Worm (Caenorhabditis elegans) whole organism, L1 larva: ENCODE data around the gene M03C11.9.

ENCODE experiments used
- ces-1 ChIP-seq: fragments of 150-350 bp; optimal IDR thresholded peaks from 2 replicates; lab custom pipeline; 2014; ENCODE audit warnings: missing biosample characterization, missing genetic modification reagents, missing genetic modification characterization
- lin-15B ChIP-seq: fragments of 150-350 bp; sonication (generic microtip); optimal IDR thresholded peaks from 3 replicates; lab custom pipeline; 2014; ENCODE audit warnings: missing biosample characterization, missing genetic modification characterization
- skn-1 ChIP-seq: fragments of 150-350 bp; optimal IDR thresholded peaks from 2 replicates; lab custom pipeline; 2014; ENCODE audit warnings: missing biosample characterization, missing genetic modification characterization
- zip-4 ChIP-seq: fragments of 200-800 bp; sonication (Bioruptor generic); optimal IDR thresholded peaks from 2 replicates; lab custom pipeline; 2018; ENCODE audit warnings: mild to moderate bottlenecking, missing genetic modification characterization, moderate library complexity, missing compliant biosample characterization
- ztf-11 ChIP-seq, 2 experiments: sonication (generic microtip); optimal IDR thresholded peaks; 2 replicates each; lab custom pipeline; 2016 to 2017; ENCODE audit warnings: missing genetic modification characterization in 2 of 2, missing biosample characterization in 1 of 2, missing compliant biosample characterization in 1 of 2

- TF ChIP-seq zip-4 (GFP tag; lab: Kevin White, UChicago) (no peak), skn-1 (tag; lab: Kevin White, UChicago) (no peak), ztf-11 (tag; optimal IDR thresholded peaks at IDR 0.05; lab: Kevin White, UChicago) (no peak), lin-15B (tag; lab: Kevin White, UChicago) (no peak), ces-1 (GFP tag; lab: Kevin White, UChicago) (no peak)
Observed at ce11 chrIII:10389608-10390007, 1.9 kb downstream of the M03C11.9 start.
